Fruit fly (Drosophila melanogaster) whole organism, embryonic: ENCODE measurements around the gene Gr85a.

Experiments used
- Adf1 ChIP-seq: fragments of 200-800 bp; sonication (Bioruptor generic); IDR thresholded peaks from 2 replicates; pipeline ENCODE4 v1.3.6; 2022; ENCODE audit warnings: missing biosample characterization, missing genetic modification characterization
- Bdp1 ChIP-seq: fragments of 200-800 bp; sonication (Bioruptor generic); optimal IDR thresholded peaks from 3 replicates; lab custom pipeline; 2016; ENCODE audit warnings: missing biosample characterization, missing genetic modification characterization
- BtbVII ChIP-seq: fragments of 200-800 bp; sonication (Bioruptor generic); optimal IDR thresholded peaks from 3 replicates; lab custom pipeline; 2017; ENCODE audit warnings: missing biosample characterization, mild to moderate bottlenecking, missing genetic modification characterization
- CG11085 ChIP-seq: fragments of 200-800 bp; sonication (Bioruptor generic); IDR thresholded peaks from 2 replicates; pipeline ENCODE4 v1.3.6; 2022; ENCODE audit warnings: missing biosample characterization, missing genetic modification characterization
- CG12744 ChIP-seq: fragments of 200-800 bp; sonication (Bioruptor generic); optimal IDR thresholded peaks from 2 replicates; lab custom pipeline; 2016; ENCODE audit warnings: missing biosample characterization, missing genetic modification characterization
- CG13775 ChIP-seq: fragments of 200-800 bp; sonication (Bioruptor generic); optimal IDR thresholded peaks from 3 replicates; lab custom pipeline; 2017; ENCODE audit warnings: missing biosample characterization, mild to moderate bottlenecking, missing genetic modification characterization
- CG14441 ChIP-seq: fragments of 200-800 bp; sonication (Bioruptor generic); IDR thresholded peaks from 2 replicates; pipeline ENCODE4 v1.3.6; 2022; ENCODE audit warnings: missing biosample characterization, missing genetic modification characterization
- CG15073 ChIP-seq: fragments of 200-800 bp; sonication (Bioruptor generic); optimal IDR thresholded peaks from 2 replicates; lab custom pipeline; 2016; ENCODE audit warnings: missing biosample characterization, missing genetic modification characterization
- CG17186 ChIP-seq: fragments of 200-800 bp; sonication (Bioruptor generic); optimal IDR thresholded peaks from 3 replicates; lab custom pipeline; 2017; ENCODE audit warnings: missing biosample characterization, missing genetic modification reagents, missing genetic modification characterization
- CG18599 ChIP-seq: fragments of 200-800 bp; sonication (Bioruptor generic); optimal IDR thresholded peaks from 3 replicates; lab custom pipeline; 2017; ENCODE audit warnings: missing biosample characterization, missing genetic modification characterization, mild to moderate bottlenecking, moderate library complexity, missing genetic modification reagents
- CG3163 ChIP-seq: fragments of 200-800 bp; sonication (Bioruptor generic); optimal IDR thresholded peaks from 3 replicates; lab custom pipeline; 2016; ENCODE audit warnings: missing biosample characterization, missing genetic modification characterization
- CG32532 ChIP-seq: fragments of 200-800 bp; sonication (Bioruptor generic); IDR thresholded peaks from 2 replicates; pipeline ENCODE4 v1.3.6; 2022; ENCODE audit warnings: missing biosample characterization, missing genetic modification characterization
- CG5245 ChIP-seq: fragments of 200-800 bp; sonication (Bioruptor generic); optimal IDR thresholded peaks from 3 replicates; lab custom pipeline; 2016; ENCODE audit warnings: missing biosample characterization, missing genetic modification characterization
- CG6254 ChIP-seq: fragments of 200-800 bp; sonication (Bioruptor generic); optimal IDR thresholded peaks from 3 replicates; lab custom pipeline; 2017; ENCODE audit warnings: mild to moderate bottlenecking, missing biosample characterization, missing genetic modification reagents, missing genetic modification characterization
- CG6689 ChIP-seq: fragments of 200-800 bp; sonication (Bioruptor generic); IDR thresholded peaks from 2 replicates; pipeline ENCODE4 v1.3.6; 2022; ENCODE audit warnings: missing biosample characterization, missing genetic modification characterization
- CG6765 ChIP-seq: fragments of 200-800 bp; sonication (Bioruptor generic); optimal IDR thresholded peaks from 3 replicates; lab custom pipeline; 2017; ENCODE audit warnings: missing biosample characterization, mild to moderate bottlenecking, missing genetic modification characterization
- CG7745 ChIP-seq: fragments of 200-800 bp; sonication (Bioruptor generic); optimal IDR thresholded peaks from 2 replicates; lab custom pipeline; 2018; ENCODE audit warnings: missing biosample characterization, mild to moderate bottlenecking, missing genetic modification characterization, moderate library complexity
- Camta ChIP-seq: fragments of 200-800 bp; sonication (Bioruptor generic); optimal IDR thresholded peaks from 2 replicates; lab custom pipeline; 2016; ENCODE audit warnings: missing biosample characterization, missing genetic modification characterization
- Deaf1 ChIP-seq: fragments of 200-800 bp; optimal IDR thresholded peaks from 3 replicates; lab custom pipeline; 2019; ENCODE audit warnings: missing biosample characterization, mild to moderate bottlenecking, missing genetic modification characterization, moderate library complexity
- Ets65A ChIP-seq: fragments of 200-800 bp; sonication (Bioruptor generic); peaks from one replicate; lab custom pipeline; 2016; ENCODE audit warnings: missing biosample characterization, missing genetic modification characterization
- Hmr ChIP-seq: fragments of 200-800 bp; sonication (Bioruptor generic); optimal IDR thresholded peaks from 3 replicates; lab custom pipeline; 2017; ENCODE audit warnings: mild to moderate bottlenecking, missing biosample characterization, missing genetic modification reagents, missing genetic modification characterization
- Hr39 ChIP-seq: fragments of >200 bp; optimal IDR thresholded peaks from 2 replicates; lab custom pipeline; 2017
- Jarid2 ChIP-seq: fragments of 200-800 bp; sonication (Bioruptor generic); optimal IDR thresholded peaks from 3 replicates; lab custom pipeline; 2017; ENCODE audit warnings: mild to moderate bottlenecking, missing biosample characterization, missing genetic modification reagents, missing genetic modification characterization
- Med ChIP-seq: fragments of 200-800 bp; sonication (Bioruptor generic); peaks from one replicate; lab custom pipeline; 2016; ENCODE audit warnings: missing biosample characterization, missing genetic modification characterization, mild to moderate bottlenecking, inconsistent platforms, moderate library complexity
- Sin3A ChIP-seq: fragments of >200 bp; optimal IDR thresholded peaks from 2 replicates; lab custom pipeline; 2018
- Sry-β ChIP-seq: fragments of 200-800 bp; sonication (Bioruptor generic); optimal IDR thresholded peaks from 2 replicates; lab custom pipeline; 2018; ENCODE audit warnings: missing biosample characterization, mild to moderate bottlenecking, missing genetic modification characterization, moderate library complexity
- Trl ChIP-seq, 3 experiments: fragments of >200 bp in 2 of 3; fragments of 200-800 bp in 1 of 3; sonication (Bioruptor generic) in 1 of 3; optimal IDR thresholded peaks; 2 replicates in 1 of 3; 3 replicates in 2 of 3; lab custom pipeline; 2016 to 2017; ENCODE audit warnings: missing biosample characterization in 1 of 3, missing genetic modification characterization in 1 of 3
- abd-A ChIP-seq: fragments of 200-800 bp; sonication (Bioruptor generic); optimal IDR thresholded peaks from 3 replicates; lab custom pipeline; 2019; ENCODE audit warnings: missing biosample characterization, mild to moderate bottlenecking, missing genetic modification characterization, moderate library complexity
- cg ChIP-seq: fragments of 200-800 bp; sonication (Bioruptor generic); optimal IDR thresholded peaks from 3 replicates; lab custom pipeline; 2019; ENCODE audit warnings: missing biosample characterization, mild to moderate bottlenecking, missing genetic modification characterization, moderate library complexity
- chinmo ChIP-seq: fragments of 200-800 bp; sonication (Bioruptor generic); IDR thresholded peaks from 4 replicates; pipeline ENCODE4 v1.3.6; 2022; ENCODE audit warnings: missing biosample characterization, missing genetic modification characterization; ENCODE audit not compliant: partially characterized antibody
- chm ChIP-seq: fragments of 200-800 bp; sonication (Bioruptor generic); IDR thresholded peaks from 2 replicates; pipeline ENCODE4 v1.3.6; 2022; ENCODE audit warnings: missing biosample characterization, missing genetic modification characterization
- ci ChIP-seq: fragments of 200-800 bp; sonication (Bioruptor generic); IDR thresholded peaks from 3 replicates; pipeline ENCODE4 v1.3.6; 2022; ENCODE audit warnings: missing biosample characterization, missing genetic modification characterization
- crol ChIP-seq: fragments of 200-800 bp; sonication (Bioruptor generic); IDR thresholded peaks from 2 replicates; pipeline ENCODE4 v1.3.6; 2022; ENCODE audit warnings: missing biosample characterization, missing genetic modification characterization
- ewg ChIP-seq: fragments of 200-800 bp; sonication (Bioruptor generic); optimal IDR thresholded peaks from 3 replicates; lab custom pipeline; 2017; ENCODE audit warnings: mild to moderate bottlenecking, missing biosample characterization, missing genetic modification reagents, missing genetic modification characterization
- ftz-f1 ChIP-seq: fragments of 200-800 bp; sonication (Bioruptor generic); optimal IDR thresholded peaks from 2 replicates; lab custom pipeline; 2016; ENCODE audit warnings: missing biosample characterization, missing genetic modification characterization
- gcm ChIP-seq: fragments of 200-800 bp; sonication (Bioruptor generic); optimal IDR thresholded peaks from 2 replicates; lab custom pipeline; 2019; ENCODE audit warnings: missing biosample characterization, mild to moderate bottlenecking, missing genetic modification characterization, moderate library complexity
- hth ChIP-seq: fragments of >200 bp; optimal IDR thresholded peaks from 2 replicates; lab custom pipeline; 2017; ENCODE audit warnings: inconsistent platforms
- jigr1 ChIP-seq: fragments of 200-800 bp; sonication (Bioruptor generic); IDR thresholded peaks from 3 replicates; pipeline ENCODE4 v1.3.6; 2022; ENCODE audit warnings: missing biosample characterization, missing genetic modification characterization
- mam ChIP-seq: fragments of 200-800 bp; sonication (Bioruptor generic); optimal IDR thresholded peaks from 3 replicates; lab custom pipeline; 2016; ENCODE audit warnings: missing biosample characterization, missing genetic modification characterization
- mirr ChIP-seq: fragments of 200-800 bp; sonication (Bioruptor generic); optimal IDR thresholded peaks from 3 replicates; lab custom pipeline; 2018; ENCODE audit warnings: missing biosample characterization, mild to moderate bottlenecking, missing genetic modification characterization
- nerfin-1 ChIP-seq: fragments of 200-800 bp; sonication (Bioruptor generic); optimal IDR thresholded peaks from 3 replicates; lab custom pipeline; 2019; ENCODE audit warnings: missing biosample characterization, mild to moderate bottlenecking, missing genetic modification characterization, moderate library complexity
- nerfin-2 ChIP-seq: fragments of 200-800 bp; sonication (Bioruptor generic); IDR thresholded peaks from 2 replicates; pipeline ENCODE4 v1.3.6; 2022; ENCODE audit warnings: missing biosample characterization, missing genetic modification characterization; ENCODE audit not compliant: partially characterized antibody
- onecut ChIP-seq: fragments of 200-800 bp; sonication (Bioruptor generic); IDR thresholded peaks from 2 replicates; pipeline ENCODE4 v1.3.6; 2022; ENCODE audit warnings: missing biosample characterization, missing genetic modification characterization
- salm ChIP-seq: fragments of 200-800 bp; sonication (Bioruptor generic); optimal IDR thresholded peaks from 2 replicates; lab custom pipeline; 2018; ENCODE audit warnings: missing biosample characterization, mild to moderate bottlenecking, missing genetic modification characterization
- sr ChIP-seq: fragments of 200-800 bp; sonication (Bioruptor generic); IDR thresholded peaks from 3 replicates; pipeline ENCODE4 v1.3.6; 2022; ENCODE audit warnings: missing biosample characterization, missing genetic modification characterization
- vvl ChIP-seq: fragments of 200-800 bp; sonication (Bioruptor generic); IDR thresholded peaks from 2 replicates; pipeline ENCODE4 v1.3.6; 2022; ENCODE audit warnings: missing biosample characterization, missing genetic modification characterization
- z ChIP-seq: fragments of 200-800 bp; sonication (Bioruptor generic); IDR thresholded peaks from 3 replicates; pipeline ENCODE4 v1.3.6; 2022; ENCODE audit warnings: missing biosample characterization, missing genetic modification characterization

Gr85a gene

dm6 chr3R:9954648-9955290 lies 41.8 kb downstream of the Gr85a start (continued):
- TF ChIP-seq ftz-f1 (GFP tag; lab: Kevin White, UChicago): peak; percentile 60
- no peak for TF ChIP-seq nerfin-2 (GFP tag; lab: Robert Waterston, UW)

DNA sequence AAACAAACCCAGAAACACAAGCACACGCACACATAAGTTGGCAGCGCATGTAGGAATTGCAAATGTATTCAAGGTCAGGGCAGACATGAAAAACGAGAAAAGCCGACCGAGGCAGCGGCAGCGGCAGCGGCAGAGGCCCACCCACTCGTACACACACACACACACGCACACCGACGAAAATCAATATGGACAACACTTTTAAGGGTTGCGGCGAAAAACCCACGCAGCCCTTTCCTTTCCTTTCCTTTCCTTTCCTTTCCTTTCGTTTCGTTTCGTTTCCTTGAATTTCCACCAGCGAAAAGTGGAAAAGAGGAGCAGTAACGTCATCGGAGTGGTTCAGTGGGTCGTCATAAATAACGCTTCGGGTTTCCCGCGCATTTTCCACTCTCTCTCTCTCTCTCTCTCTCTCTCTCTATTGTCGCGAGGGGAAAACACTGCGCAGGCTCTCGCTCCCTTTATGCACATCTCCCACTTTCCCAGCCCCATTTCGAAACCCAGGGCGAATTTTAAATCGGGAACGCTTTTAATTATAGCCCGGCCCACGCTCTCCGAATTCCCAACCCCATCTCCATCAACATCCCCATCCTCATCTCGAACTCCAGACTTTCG lies 43.8 kb downstream of the Gr85a start:
- TF ChIP-seq cg (GFP tag; lab: Kevin White, UChicago): peak; percentile 58
- TF ChIP-seq Camta (GFP tag; lab: Kevin White, UChicago): no peak
- peak; percentile 26 for TF ChIP-seq ftz-f1 (GFP tag; lab: Kevin White, UChicago)
- TF ChIP-seq Med (GFP tag; lab: Kevin White, UChicago): peak; percentile 42
- TF ChIP-seq Hr39 (lab: Kevin White, UChicago): peak; percentile 93
- peak; percentile 78 for TF ChIP-seq ewg (GFP tag; lab: Kevin White, UChicago)
- no peak for TF ChIP-seq CG11085 (GFP tag; lab: Robert Waterston, UW)
- no peak for TF ChIP-seq CG14441 (GFP tag; lab: Robert Waterston, UW)
- TF ChIP-seq CG18599: peak; percentile 9
- 0 out of 2 replicates have a peak, but pooled peaks have one; percentile 5 for TF ChIP-seq CG32532 (GFP tag; lab: Robert Waterston, UW)
- peak; percentile 25 for TF ChIP-seq CG6765 (GFP tag; lab: Kevin White, UChicago)
- peak; percentile 60 to 87 for TF ChIP-seq Trl (optimal IDR thresholded peaks at IDR 0.05; lab: Kevin White, UChicago)
- no peak for TF ChIP-seq Trl (GFP tag; optimal IDR thresholded peaks at IDR 0.05; lab: Kevin White, UChicago)
- peak; percentile 96 for TF ChIP-seq onecut (GFP tag; lab: Robert Waterston, UW)
- 0 out of 4 replicates have a peak, but pooled peaks have one; percentile 59 for TF ChIP-seq chinmo
- TF ChIP-seq Adf1 (GFP tag; lab: Robert Waterston, UW): peak; percentile 93
- TF ChIP-seq crol (GFP tag; lab: Robert Waterston, UW): peak; percentile 54; the same call in 1 of the 2 replicates
- peak; percentile 49 for TF ChIP-seq nerfin-1 (tag; lab: Kevin White, UChicago)
- TF ChIP-seq abd-A: peak; percentile 53
- peak; percentile 87 for TF ChIP-seq Deaf1 (tag; lab: Kevin White, UChicago)
- peak; percentile 22 for TF ChIP-seq mirr (GFP tag; lab: Kevin White, UChicago)
- no peak for TF ChIP-seq CG6254 (GFP tag; lab: Kevin White, UChicago)
- no peak for TF ChIP-seq chm (GFP tag; lab: Robert Waterston, UW)

- no peak for TF ChIP-seq Hmr
- 0 out of 2 replicates have a peak, but pooled peaks have one; percentile 27 for TF ChIP-seq CG32532 (GFP tag; lab: Robert Waterston, UW)
- TF ChIP-seq Jarid2 (GFP tag; lab: Kevin White, UChicago): no peak
- TF ChIP-seq vvl (GFP tag; lab: Robert Waterston, UW): peak; percentile 37; the same call in 1 of the 2 replicates
- TF ChIP-seq z (GFP tag; lab: Robert Waterston, UW): no peak
- TF ChIP-seq CG15073 (GFP tag; lab: Kevin White, UChicago): no peak
- TF ChIP-seq hth (lab: Kevin White, UChicago): no peak
- peak; percentile 21 for TF ChIP-seq Hr39 (lab: Kevin White, UChicago)
- no peak for TF ChIP-seq Bdp1 (GFP tag; lab: Kevin White, UChicago)
- no peak for TF ChIP-seq Sin3A (lab: Kevin White, UChicago)
- TF ChIP-seq sr (GFP tag; lab: Robert Waterston, UW): peak; percentile 80
- TF ChIP-seq jigr1 (GFP tag; lab: Robert Waterston, UW): no peak
- no peak for TF ChIP-seq Ets65A (GFP tag; lab: Kevin White, UChicago)
- TF ChIP-seq CG17186 (GFP tag; lab: Kevin White, UChicago): no peak
- no peak for TF ChIP-seq CG5245 (GFP tag; lab: Kevin White, UChicago)
- TF ChIP-seq ci (GFP tag; lab: Robert Waterston, UW): no peak
- TF ChIP-seq CG3163 (GFP tag; lab: Kevin White, UChicago): no peak
- no peak for TF ChIP-seq CG12744 (GFP tag; lab: Kevin White, UChicago)
- no peak for TF ChIP-seq CG7745 (tag; lab: Kevin White, UChicago)
- no peak for TF ChIP-seq mam (GFP tag; lab: Kevin White, UChicago)
- no peak for TF ChIP-seq Sry-β (GFP tag; lab: Kevin White, UChicago)
- TF ChIP-seq salm (tag; lab: Kevin White, UChicago): no peak
- no peak for TF ChIP-seq BtbVII (GFP tag; lab: Kevin White, UChicago)
- no peak for TF ChIP-seq CG13775 (GFP tag; lab: Kevin White, UChicago)
- TF ChIP-seq gcm (GFP tag; lab: Kevin White, UChicago): no peak
- no peak for TF ChIP-seq CG6689 (GFP tag; lab: Robert Waterston, UW)
Observed at dm6 chr3R:9951679-9952078, 44.9 kb downstream of the Gr85a start.
